Worm (Caenorhabditis elegans) whole organism, midembryonic: Measurements from ENCODE around the gene Y5H2A.4.

Experiments used
- T22C8.4 ChIP-seq: fragments of 200-800 bp; sonication (Bioruptor generic); IDR thresholded peaks from 2 replicates; pipeline ENCODE4 v1.3.6; 2022; ENCODE audit warnings: missing genetic modification characterization, missing compliant biosample characterization
- flt-1 ChIP-seq: fragments of 200-800 bp; sonication (Bioruptor generic); IDR thresholded peaks from 2 replicates; pipeline ENCODE4 v1.3.6; 2022; ENCODE audit warnings: missing genetic modification characterization, missing compliant biosample characterization
- ref-1 ChIP-seq: fragments of 200-800 bp; sonication (Bioruptor generic); conservative IDR thresholded peaks from 2 replicates; pipeline ENCODE4 v1.3.6; 2022; ENCODE audit warnings: missing genetic modification reagents, missing genetic modification characterization, missing compliant biosample characterization
- tab-1 ChIP-seq: fragments of 200-800 bp; sonication (Bioruptor generic); IDR thresholded peaks from 2 replicates; pipeline ENCODE4 v1.3.6; 2022; ENCODE audit warnings: missing genetic modification characterization, missing compliant biosample characterization
- ztf-23 ChIP-seq: fragments of 200-800 bp; sonication (Bioruptor generic); IDR thresholded peaks from 2 replicates; pipeline ENCODE4 v1.3.6; 2022; ENCODE audit warnings: missing genetic modification reagents, missing genetic modification characterization, missing compliant biosample characterization
- ztf-29 ChIP-seq: fragments of 200-800 bp; sonication (Bioruptor generic); IDR thresholded peaks from 2 replicates; pipeline ENCODE4 v1.3.6; 2022; ENCODE audit warnings: missing genetic modification reagents, missing genetic modification characterization, missing compliant biosample characterization

DNA sequence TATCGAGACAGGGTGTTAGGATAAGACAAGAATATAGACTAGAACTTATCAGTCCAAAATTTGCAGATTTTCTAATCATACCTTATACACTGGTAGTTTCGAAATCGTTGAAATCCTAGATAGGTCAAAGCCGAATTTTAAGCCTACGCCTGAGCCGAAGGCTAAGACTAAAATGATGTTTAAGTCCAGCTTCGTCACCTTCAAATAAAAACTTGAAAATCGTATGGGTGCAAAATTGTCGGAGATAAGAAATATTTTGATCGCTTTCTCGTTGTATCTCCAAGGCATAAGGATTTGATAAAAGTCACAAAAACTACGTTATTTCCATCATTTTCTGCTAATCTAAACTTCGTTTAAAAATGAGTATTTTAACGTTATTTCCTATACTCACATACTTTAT is 13.5 kb downstream of the Y5H2A.4 start, which contains the start of gene F41B5.12:
- TF ChIP-seq tab-1 (GFP tag; lab: Robert Waterston, UW) = no peak
- TF ChIP-seq ztf-23 = no peak
- TF ChIP-seq ref-1 (GFP tag; lab: Robert Waterston, UW) = no peak
- TF ChIP-seq flt-1 (GFP tag; lab: Robert Waterston, UW) = no peak
- TF ChIP-seq T22C8.4 (GFP tag; lab: Robert Waterston, UW) = no peak
- TF ChIP-seq ztf-29 (GFP tag; lab: Robert Waterston, UW) = no peak
